Worm (Caenorhabditis elegans): ENCODE data around the gene F49F1.11.
"Not testable (repeated sequence)": the region's sequence is repeated elsewhere in the genome, so short reads cannot be mapped to it uniquely, and the experiment has no call there.

F49F1.11 gene

ce11 chrIV:4141311-4141710 lies at the start of gene F49F1.11:
F49F1.11 (minus strand) TSS chrIV:4141411.
- TF ChIP-seq W03F9.2 (tag; optimal IDR thresholded peaks at IDR 0.05): no peak
- no peak for TF ChIP-seq dao-5 (tag; optimal IDR thresholded peaks at IDR 0.05)
- no peak for TF ChIP-seq him-1 (tag; optimal IDR thresholded peaks at IDR 0.05)

DNA sequence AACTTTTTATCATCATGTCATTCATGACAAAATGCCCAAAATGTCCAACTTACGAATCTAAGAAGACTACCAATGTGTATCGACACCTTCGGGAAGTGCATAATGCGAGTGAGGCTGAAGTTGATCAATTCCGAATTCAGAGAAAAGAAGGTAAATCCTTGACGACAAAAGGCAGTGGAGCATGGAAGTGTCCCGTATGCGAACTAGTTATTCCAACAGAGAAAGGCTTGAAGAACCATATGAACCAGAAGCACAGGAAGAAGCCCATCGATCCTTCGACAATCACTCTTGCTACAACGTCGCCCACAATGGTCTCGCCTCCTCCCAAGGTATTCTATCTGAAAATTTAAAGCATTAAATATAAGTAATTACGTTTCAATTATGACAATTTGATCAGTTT lies 44.9 kb upstream of the F49F1.11 start, which contains the start of gene K08D10.11:
K08D10.11 (minus strand) TSS at position 101 of the 400 bp plus-strand sequence.
- TF ChIP-seq dao-5, W03F9.2, him-1 (tag; optimal IDR thresholded peaks at IDR 0.05): not testable (repeated sequence)

DNA sequence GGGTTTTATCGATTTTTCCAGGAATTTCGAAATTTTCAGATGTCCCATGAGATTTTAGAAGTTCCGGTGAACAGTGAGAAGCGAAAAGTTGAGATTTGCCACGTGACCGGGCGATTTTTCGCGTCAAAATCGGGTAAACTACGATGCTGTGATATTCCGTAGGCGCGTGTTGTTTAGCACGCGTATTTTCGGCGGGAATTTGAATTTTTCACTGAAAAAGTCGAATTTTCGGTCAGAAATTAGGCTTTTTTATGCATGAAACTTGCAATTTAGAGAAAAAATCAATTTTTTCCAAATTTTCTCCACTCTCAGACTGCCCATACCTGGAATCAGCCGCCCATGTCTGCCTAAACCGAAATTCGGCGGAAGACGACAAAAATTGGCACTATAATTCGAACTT lies 37.2 kb upstream of the F49F1.11 start, which contains the start of gene tsen-34:
tsen-34 (plus strand) TSS at position 34 of the 400 bp plus-strand sequence.
- no peak for TF ChIP-seq him-1 (tag; optimal IDR thresholded peaks at IDR 0.05)
- no peak for TF ChIP-seq W03F9.2 (tag; optimal IDR thresholded peaks at IDR 0.05)
- TF ChIP-seq dao-5 (tag; optimal IDR thresholded peaks at IDR 0.05): no peak

DNA sequence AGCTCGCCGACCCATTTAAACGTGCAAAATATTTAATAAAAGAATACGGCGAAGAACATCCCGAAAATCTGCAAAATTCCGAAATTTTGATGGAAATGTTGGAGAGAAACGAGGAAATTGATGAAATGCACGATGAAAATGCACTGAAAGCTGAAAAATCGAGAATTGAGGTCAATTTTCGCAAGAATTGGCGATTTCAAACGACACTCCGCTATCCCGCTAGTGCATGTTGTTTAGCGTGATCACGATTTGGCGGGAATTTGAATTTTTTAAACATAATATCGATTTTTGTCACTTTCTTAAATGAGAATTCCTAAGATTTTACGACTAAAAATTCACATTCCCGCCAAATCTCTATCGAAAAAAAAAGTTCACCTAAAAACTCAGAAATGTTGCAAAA lies 36.3 kb upstream of the F49F1.11 start:
- no peak for TF ChIP-seq him-1 (tag; optimal IDR thresholded peaks at IDR 0.05)
- no peak for TF ChIP-seq W03F9.2 (tag; optimal IDR thresholded peaks at IDR 0.05)
- TF ChIP-seq dao-5 (tag; optimal IDR thresholded peaks at IDR 0.05): no peak

ce11 chrIV:4176659-4177058 lies 35.4 kb upstream of the F49F1.11 start:
- TF ChIP-seq dao-5 (tag; optimal IDR thresholded peaks at IDR 0.05): no peak
- TF ChIP-seq W03F9.2 (tag; optimal IDR thresholded peaks at IDR 0.05): no peak
- no peak for TF ChIP-seq him-1 (tag; optimal IDR thresholded peaks at IDR 0.05)

DNA sequence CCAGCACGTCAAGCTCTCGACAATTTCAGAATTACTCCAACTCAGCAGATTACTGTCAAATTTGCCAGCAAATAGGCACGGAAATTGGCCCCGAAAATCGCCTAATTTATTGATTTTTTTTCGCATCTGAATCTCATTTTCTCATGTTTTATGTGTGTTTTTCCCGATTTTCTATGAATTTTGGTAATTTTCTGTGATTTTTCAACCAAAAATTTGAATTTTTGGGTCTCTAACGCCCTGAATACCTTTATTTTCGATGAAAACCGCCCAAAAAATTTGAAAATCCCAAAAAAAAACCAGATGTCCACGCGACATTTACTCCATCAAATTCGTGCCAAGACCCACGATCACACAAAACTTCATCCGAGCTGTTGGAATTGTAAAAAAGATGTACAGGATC lies 34.9 kb upstream of the F49F1.11 start, which contains the start of gene dnj-15:
dnj-15 (plus strand) TSS at position 301 of the 400 bp plus-strand sequence.
- TF ChIP-seq him-1 (tag; optimal IDR thresholded peaks at IDR 0.05) (no peak), dao-5 (tag; optimal IDR thresholded peaks at IDR 0.05) (no peak), W03F9.2 (tag; optimal IDR thresholded peaks at IDR 0.05) (no peak)

ce11 chrIV:4173789-4174188 lies 32.6 kb upstream of the F49F1.11 start, which contains the start of gene rnp-3:
rnp-3 (plus strand) TSS chrIV:4174089.
- TF ChIP-seq W03F9.2 (tag; optimal IDR thresholded peaks at IDR 0.05) (no peak), him-1 (tag; optimal IDR thresholded peaks at IDR 0.05) (no peak), dao-5 (tag; optimal IDR thresholded peaks at IDR 0.05) (no peak)

- TF ChIP-seq dao-5 (tag; optimal IDR thresholded peaks at IDR 0.05) (no peak), W03F9.2 (tag; optimal IDR thresholded peaks at IDR 0.05) (no peak), him-1 (tag; optimal IDR thresholded peaks at IDR 0.05) (no peak)
Observed at ce11 chrIV:4172242-4172641, 31.0 kb upstream of the F49F1.11 start.

ce11 chrIV:4171531-4172163 lies 30.4 kb upstream of the F49F1.11 start, which contains the start of the genes K08D10.13 and rnp-2:
K08D10.13 (minus strand) TSS chrIV:4171581.
rnp-2 (plus strand) TSS chrIV:4172076.
- TF ChIP-seq W03F9.2 (tag; optimal IDR thresholded peaks at IDR 0.05): peak; percentile 64
- TF ChIP-seq him-1 (tag; optimal IDR thresholded peaks at IDR 0.05): no peak
- TF ChIP-seq dao-5 (tag; optimal IDR thresholded peaks at IDR 0.05): no peak

DNA sequence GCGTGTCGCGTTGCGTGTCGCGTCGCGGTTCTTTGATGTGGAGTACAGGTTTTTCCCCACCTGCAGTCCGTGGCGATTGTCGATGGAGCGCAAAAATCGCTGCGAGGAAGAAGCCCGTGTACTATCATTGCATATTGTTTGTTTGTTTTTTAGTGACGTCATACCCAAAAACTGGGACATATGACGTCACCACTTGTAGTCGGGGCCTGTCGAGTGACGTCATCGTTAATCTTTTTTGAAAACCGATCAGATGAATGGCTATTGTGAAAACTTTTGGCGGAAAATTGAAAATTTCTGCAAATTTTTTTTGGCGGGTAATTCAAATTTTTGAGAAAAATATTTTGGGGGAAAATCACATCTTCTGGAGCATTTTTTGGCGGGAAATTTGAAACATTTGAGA lies 26.1 kb upstream of the F49F1.11 start:
- TF ChIP-seq him-1 (tag; optimal IDR thresholded peaks at IDR 0.05): no peak
- no peak for TF ChIP-seq dao-5 (tag; optimal IDR thresholded peaks at IDR 0.05)
- no peak for TF ChIP-seq W03F9.2 (tag; optimal IDR thresholded peaks at IDR 0.05)

- no peak for TF ChIP-seq him-1 (tag; optimal IDR thresholded peaks at IDR 0.05)
- TF ChIP-seq W03F9.2 (tag; optimal IDR thresholded peaks at IDR 0.05): no peak
- no peak for TF ChIP-seq dao-5 (tag; optimal IDR thresholded peaks at IDR 0.05)
Observed at ce11 chrIV:4164392-4164791, 23.2 kb upstream of the F49F1.11 start, which contains the start of gene scrm-8. scrm-8 (plus strand) TSS chrIV:4164692.

DNA sequence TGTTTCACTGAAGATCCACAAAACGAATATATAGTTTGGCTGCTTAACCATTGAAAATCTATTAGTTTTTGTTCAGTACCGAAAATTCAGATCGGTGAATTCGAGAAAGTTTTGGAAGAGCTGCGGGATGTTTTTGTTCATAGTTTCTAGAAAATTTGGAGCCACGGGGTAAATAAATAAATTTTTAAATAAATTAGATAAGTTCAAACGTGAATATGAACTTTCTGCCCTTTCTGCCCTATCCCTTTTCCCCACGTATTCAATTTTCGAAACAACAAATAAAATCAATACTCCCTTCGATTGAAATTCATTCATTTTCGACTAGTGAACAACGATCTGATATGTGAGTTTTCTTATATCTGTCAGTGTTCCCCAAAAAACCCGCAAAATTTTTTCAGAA lies 20.9 kb upstream of the F49F1.11 start, which contains the start of gene scrm-5:
scrm-5 (plus strand) TSS at position 301 of the 400 bp plus-strand sequence.
- TF ChIP-seq W03F9.2 (tag; optimal IDR thresholded peaks at IDR 0.05): no peak
- TF ChIP-seq him-1 (tag; optimal IDR thresholded peaks at IDR 0.05): no peak
- no peak for TF ChIP-seq dao-5 (tag; optimal IDR thresholded peaks at IDR 0.05)

DNA sequence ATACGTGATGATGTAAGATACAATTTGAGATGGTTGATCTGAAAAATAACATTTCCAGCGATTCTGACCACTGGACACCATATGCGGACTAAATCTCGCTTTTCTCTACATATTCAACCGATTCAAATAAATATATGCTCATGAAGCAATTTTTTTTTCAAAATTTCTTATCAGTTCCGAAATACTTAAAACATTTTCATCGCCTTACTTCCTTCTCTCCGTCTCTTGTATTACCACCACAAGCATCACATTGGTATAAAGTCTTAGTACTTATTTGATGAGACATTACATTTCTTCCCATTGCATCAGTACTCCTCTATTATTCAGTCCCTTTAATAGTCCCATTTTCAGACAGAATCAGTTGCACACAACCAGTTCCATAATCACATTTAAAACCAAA lies 13.4 kb upstream of the F49F1.11 start, which contains the start of gene K08D10.14:
K08D10.14 (plus strand) TSS at position 301 of the 400 bp plus-strand sequence.
- TF ChIP-seq W03F9.2 (tag; optimal IDR thresholded peaks at IDR 0.05): no peak
- no peak for TF ChIP-seq dao-5 (tag; optimal IDR thresholded peaks at IDR 0.05)
- no peak for TF ChIP-seq him-1 (tag; optimal IDR thresholded peaks at IDR 0.05)

DNA sequence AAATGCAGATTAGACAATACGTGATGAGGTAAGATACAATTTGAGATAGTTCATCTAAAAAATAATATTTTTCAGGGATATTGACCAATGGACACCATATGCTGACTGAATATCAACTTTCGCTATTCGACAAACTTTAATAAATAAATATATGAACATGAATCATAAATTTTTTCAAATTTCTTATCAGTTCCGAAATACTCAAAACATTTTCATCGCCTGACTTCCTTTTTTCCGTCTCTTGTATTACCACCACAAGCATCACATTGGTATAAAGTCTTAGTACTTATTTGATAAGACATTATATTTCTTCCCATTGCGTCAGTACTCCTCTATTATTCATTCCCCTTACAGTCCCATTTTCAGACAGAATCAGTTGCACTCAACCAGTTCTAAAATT lies 10.9 kb upstream of the F49F1.11 start, which contains the start of the genes K08D10.10 and R07C12.1:
K08D10.10 (plus strand) TSS at position 93 of the 400 bp plus-strand sequence.
R07C12.1 (plus strand) TSS at position 314 of the 400 bp plus-strand sequence.
- TF ChIP-seq W03F9.2 (tag; optimal IDR thresholded peaks at IDR 0.05): no peak
- no peak for TF ChIP-seq him-1 (tag; optimal IDR thresholded peaks at IDR 0.05)
- TF ChIP-seq dao-5 (tag; optimal IDR thresholded peaks at IDR 0.05): no peak

All from whole organism, L4/young adult.